Fruit fly (Drosophila melanogaster) Kc167 (cell line): ENCODE results near the gene CG43675.

Source experiments
- Myc ChIP-seq: fragments of >200 bp; optimal IDR thresholded peaks from 2 replicates; lab custom pipeline; 2017; ENCODE audit warnings: missing external identifiers
- Sin3A ChIP-seq: fragments of >200 bp; optimal IDR thresholded peaks from 2 replicates; lab custom pipeline; 2018; ENCODE audit warnings: missing external identifiers
- h ChIP-seq: fragments of >200 bp; optimal IDR thresholded peaks from 3 replicates; lab custom pipeline; 2018; ENCODE audit warnings: missing external identifiers
- insv ChIP-seq: fragments of >200 bp; optimal IDR thresholded peaks from 3 replicates; lab custom pipeline; 2018; ENCODE audit warnings: missing external identifiers
- psq ChIP-seq: fragments of >200 bp; optimal IDR thresholded peaks from 2 replicates; lab custom pipeline; 2017; ENCODE audit warnings: missing external identifiers
- ttk ChIP-seq: sonication (Bioruptor generic); optimal IDR thresholded peaks from 2 replicates; lab custom pipeline; 2017; ENCODE audit warnings: missing external identifiers

CG43675 gene

dm6 chr3R:9339176-9340075 lies 15.9 kb upstream of the CG43675 start:
- TF ChIP-seq Myc (lab: Kevin White, UChicago) = no peak
- no peak for TF ChIP-seq insv (lab: Kevin White, UChicago)
- no peak for TF ChIP-seq Sin3A
- no peak for TF ChIP-seq ttk (lab: Kevin White, UChicago)
- no peak for TF ChIP-seq psq (lab: Kevin White, UChicago)
- TF ChIP-seq h (lab: Kevin White, UChicago) = no peak

- TF ChIP-seq Sin3A = no peak
- no peak for TF ChIP-seq h (lab: Kevin White, UChicago)
- TF ChIP-seq psq (lab: Kevin White, UChicago) = no peak
- no peak for TF ChIP-seq Myc (lab: Kevin White, UChicago)
- no peak for TF ChIP-seq insv (lab: Kevin White, UChicago)
These were observed 15.3 kb upstream of the CG43675 start, which contains the start of gene drn for dm6 chr3R:9340076-9340315. Gene drn (plus strand): TSS chr3R:9340216.

DNA sequence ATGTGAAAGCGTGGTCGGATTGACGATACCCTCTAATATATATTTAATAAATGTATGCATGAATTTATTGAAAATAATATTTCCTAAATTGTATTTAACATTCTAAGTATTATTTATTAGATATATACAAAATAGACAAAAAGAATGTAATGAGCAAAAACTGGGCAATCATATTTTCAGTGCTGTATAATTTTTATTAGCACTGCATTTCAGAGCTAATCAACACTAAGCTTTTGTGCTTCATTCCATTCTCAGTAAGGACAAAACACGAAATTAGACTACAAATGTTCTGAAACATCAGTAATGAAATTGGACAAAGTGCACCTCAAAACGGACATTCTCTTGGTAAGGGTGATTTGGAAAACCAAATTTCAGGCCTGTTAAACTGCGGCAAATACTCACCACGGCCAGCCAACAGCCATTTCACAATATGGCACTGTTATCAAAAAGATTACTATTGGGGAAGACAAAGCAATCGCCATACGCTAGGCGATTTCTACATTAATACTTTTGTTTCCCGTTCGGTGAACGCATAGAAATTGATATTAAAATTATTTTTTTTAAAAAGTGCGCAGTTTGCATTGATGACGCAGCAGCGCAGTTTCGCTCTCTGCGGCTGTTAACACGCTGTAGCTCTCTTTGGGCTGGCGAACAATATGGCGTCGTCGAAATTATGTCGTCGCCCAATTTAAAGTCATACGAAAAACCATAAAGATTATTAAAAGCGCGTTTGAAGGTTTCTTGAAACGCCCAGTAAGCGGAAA lies 14.7 kb upstream of the CG43675 start:
- TF ChIP-seq insv (lab: Kevin White, UChicago) (no peak), Myc (lab: Kevin White, UChicago) (no peak), Sin3A (no peak), h (lab: Kevin White, UChicago) (no peak), psq (lab: Kevin White, UChicago) (no peak), ttk (lab: Kevin White, UChicago) (no peak)

- TF ChIP-seq psq (lab: Kevin White, UChicago) (no peak), insv (lab: Kevin White, UChicago) (no peak), h (lab: Kevin White, UChicago) (no peak), ttk (lab: Kevin White, UChicago) (no peak), Myc (lab: Kevin White, UChicago) (no peak), Sin3A (no peak)
These were observed 13.9 kb upstream of the CG43675 start for dm6 chr3R:9341189-9342012.

dm6 chr3R:9342248-9342882 lies 12.9 kb upstream of the CG43675 start:
- no peak for TF ChIP-seq Sin3A
- TF ChIP-seq h (lab: Kevin White, UChicago) = no peak
- TF ChIP-seq Myc (lab: Kevin White, UChicago) = no peak
- no peak for TF ChIP-seq ttk (lab: Kevin White, UChicago)

DNA sequence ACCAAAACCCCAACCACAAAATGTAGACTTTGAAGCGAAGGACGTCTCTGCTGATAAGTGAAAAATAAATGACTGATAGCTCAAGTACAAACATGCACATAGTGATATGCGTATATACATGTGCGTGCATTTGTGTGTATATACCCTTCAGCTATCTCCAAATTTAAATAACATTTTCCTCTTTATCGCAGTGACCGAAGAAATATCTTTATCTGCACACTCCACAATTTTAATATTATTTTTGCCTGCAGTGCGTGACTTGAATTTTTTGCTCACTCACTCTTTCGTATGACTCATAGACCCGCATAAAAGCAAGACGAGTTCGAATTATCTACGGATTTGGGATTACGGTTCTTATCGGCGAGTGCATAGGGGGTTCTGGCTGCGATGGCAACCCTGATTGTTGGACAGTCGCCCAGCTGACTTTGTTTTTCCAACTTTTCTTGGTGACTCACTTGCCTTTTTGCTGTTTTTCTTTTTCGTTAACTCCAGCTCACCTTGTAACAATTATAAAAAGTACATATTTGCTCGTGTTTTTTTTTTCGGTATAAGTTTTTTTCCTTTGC lies 12.2 kb upstream of the CG43675 start:
- no peak for TF ChIP-seq Myc (lab: Kevin White, UChicago)
- TF ChIP-seq psq (lab: Kevin White, UChicago) = no peak
- no peak for TF ChIP-seq ttk (lab: Kevin White, UChicago)
- no peak for TF ChIP-seq Sin3A
- TF ChIP-seq insv (lab: Kevin White, UChicago) = no peak
- no peak for TF ChIP-seq h (lab: Kevin White, UChicago)

dm6 chr3R:9343645-9344044 lies 11.7 kb upstream of the CG43675 start:
- no peak for TF ChIP-seq Myc (lab: Kevin White, UChicago)
- no peak for TF ChIP-seq insv (lab: Kevin White, UChicago)
- no peak for TF ChIP-seq h (lab: Kevin White, UChicago)
- TF ChIP-seq psq (lab: Kevin White, UChicago) = no peak
- TF ChIP-seq Sin3A = no peak
- no peak for TF ChIP-seq ttk (lab: Kevin White, UChicago)

dm6 chr3R:9344186-9344790 lies 11.0 kb upstream of the CG43675 start:
- TF ChIP-seq Myc (lab: Kevin White, UChicago) = no peak
- TF ChIP-seq psq (lab: Kevin White, UChicago) = no peak
- TF ChIP-seq h (lab: Kevin White, UChicago) = no peak
- no peak for TF ChIP-seq insv (lab: Kevin White, UChicago)
- TF ChIP-seq Sin3A = no peak
- TF ChIP-seq ttk (lab: Kevin White, UChicago) = no peak

DNA sequence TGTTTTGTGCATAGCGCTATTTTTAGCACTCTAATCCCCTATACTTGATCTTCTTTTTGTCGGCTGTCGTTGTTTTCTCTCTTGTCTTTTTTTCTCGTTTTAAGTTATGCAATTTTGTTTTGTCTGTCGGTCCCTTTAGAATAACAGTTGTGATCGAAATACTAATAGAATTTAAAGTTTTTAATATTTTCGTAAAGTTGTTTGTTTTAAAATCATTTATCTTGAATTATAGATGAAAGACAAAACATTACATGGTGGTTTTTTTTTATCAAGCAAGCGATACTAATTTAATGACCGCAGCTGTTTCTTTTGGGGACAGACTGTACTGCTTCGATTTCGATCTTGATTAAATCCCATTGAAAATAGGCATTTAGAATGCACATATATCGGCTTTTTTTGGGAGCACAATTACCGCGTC lies 10.5 kb upstream of the CG43675 start:
- TF ChIP-seq Myc (lab: Kevin White, UChicago) (no peak), ttk (lab: Kevin White, UChicago) (no peak), insv (lab: Kevin White, UChicago) (no peak), psq (lab: Kevin White, UChicago) (no peak), h (lab: Kevin White, UChicago) (no peak), Sin3A (no peak)

dm6 chr3R:9345904-9346303 lies 9.4 kb upstream of the CG43675 start:
- no peak for TF ChIP-seq h (lab: Kevin White, UChicago)
- no peak for TF ChIP-seq Myc (lab: Kevin White, UChicago)
- no peak for TF ChIP-seq insv (lab: Kevin White, UChicago)
- no peak for TF ChIP-seq psq (lab: Kevin White, UChicago)
- TF ChIP-seq ttk (lab: Kevin White, UChicago) = no peak
- no peak for TF ChIP-seq Sin3A
